Worm (Caenorhabditis elegans) whole organism, L4/young adult: ENCODE measurements around the gene T28D9.16.

Experiments
- W03F9.2 ChIP-seq: fragments of 150-350 bp; optimal IDR thresholded peaks from 2 replicates; lab custom pipeline; 2014; ENCODE audit warnings: missing biosample characterization, missing genetic modification characterization
- dao-5 ChIP-seq: sonication (generic microtip); optimal IDR thresholded peaks from 2 replicates; lab custom pipeline; 2016; ENCODE audit warnings: missing genotype, missing genetic modification characterization, moderate library complexity, missing compliant biosample characterization
- him-1 ChIP-seq: sonication (generic microtip); optimal IDR thresholded peaks from 2 replicates; lab custom pipeline; 2016; ENCODE audit warnings: missing genotype, missing genetic modification reagents, missing genetic modification characterization, missing compliant biosample characterization

- no peak for TF ChIP-seq him-1 (tag; lab: Kevin White, UChicago)
- no peak for TF ChIP-seq dao-5 (tag; lab: Kevin White, UChicago)
- TF ChIP-seq W03F9.2 (tag; lab: Kevin White, UChicago) = no peak
These were observed 49.5 kb upstream of the T28D9.16 start, which contains the start of gene col-75 for ce11 chrII:6425993-6426392.
